Worm (Caenorhabditis elegans): ENCODE data around the gene T04F8.3.

DNA sequence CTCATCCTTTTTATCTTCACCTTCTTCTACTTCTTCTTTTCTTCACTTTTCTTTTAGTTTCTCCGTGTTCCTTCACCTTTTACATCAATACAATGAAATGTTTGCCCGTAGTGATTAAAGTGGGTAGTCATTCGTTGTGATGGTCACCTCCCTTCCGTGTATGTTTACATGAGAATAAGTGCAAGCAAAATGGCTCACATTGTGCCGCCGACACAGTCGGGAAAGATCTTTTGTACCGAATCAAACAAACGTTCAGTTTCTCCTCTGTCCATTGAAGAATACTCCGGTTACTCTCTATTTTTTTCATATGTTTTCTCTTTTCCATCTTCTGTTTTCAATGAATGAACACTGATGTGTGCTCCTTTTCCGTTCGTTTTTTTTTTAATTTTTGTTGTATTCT is 5.8 kb downstream of the T04F8.3 start:
- TF ChIP-seq ztf-11 (tag; optimal IDR thresholded peaks at IDR 0.05) (no peak), mbf-1 (tag; optimal IDR thresholded peaks at IDR 0.05) (no peak), nhr-12 (tag; optimal IDR thresholded peaks at IDR 0.05) (no peak), lin-13 (GFP tag; optimal IDR thresholded peaks at IDR 0.05) (no peak), R02D3.7 (tag; optimal IDR thresholded peaks at IDR 0.05) (no peak), ama-1 (optimal IDR thresholded peaks at IDR 0.05) (no peak), nhr-10 (tag; optimal IDR thresholded peaks at IDR 0.05) (no peak), unc-62 (GFP tag; optimal IDR thresholded peaks at IDR 0.05) (no peak), alr-1 (tag; optimal IDR thresholded peaks at IDR 0.05) (no peak), ztf-1 (GFP tag; conservative IDR thresholded peaks at IDR 0.05) (no peak)
